Worm (Caenorhabditis elegans): ENCODE data around the gene T22D1.3.

DNA sequence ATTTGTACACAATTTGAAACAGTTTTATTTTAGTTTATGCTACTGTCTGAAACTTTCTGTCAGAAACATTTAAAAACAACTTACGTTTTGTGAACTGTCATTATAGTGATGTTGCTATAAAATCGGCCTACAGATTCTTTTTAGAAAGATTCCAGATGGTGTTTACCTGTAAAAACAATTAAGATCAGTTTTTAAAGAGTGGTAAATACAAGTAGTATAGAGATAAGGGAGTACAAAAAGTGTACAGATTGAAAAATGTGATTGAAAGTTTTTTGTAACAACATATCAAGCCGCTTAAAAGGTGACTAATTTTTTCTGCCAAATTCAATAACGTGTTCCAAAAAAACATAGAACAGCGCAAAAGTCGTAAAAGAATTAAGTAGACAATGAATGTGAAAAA lies 24.2 kb downstream of the T22D1.3 start, which contains the start of gene npr-12:
- no peak for TF ChIP-seq ztf-4 (tag; optimal IDR thresholded peaks at IDR 0.05)
- TF ChIP-seq lin-11 (tag; optimal IDR thresholded peaks at IDR 0.05) = no peak
